Worm (Caenorhabditis elegans): Measurements from ENCODE around the gene fbxb-65.
A peak's percentile ranks its signal among the peaks of the same experiment; 100 is the strongest.

fbxb-65 gene

ce11 chrV:19377014-19377494 is 47.7 kb downstream of the fbxb-65 start, which contains the start of gene nceh-1:
TSS of gene nceh-1 (plus strand) at chrV:19377444.
- TF ChIP-seq unc-62 (GFP tag; optimal IDR thresholded peaks at IDR 0.05): no peak
- TF ChIP-seq elt-2 (tag; optimal IDR thresholded peaks at IDR 0.05): peak; percentile 80
- TF ChIP-seq irx-1 (tag; optimal IDR thresholded peaks at IDR 0.05): no peak
- TF ChIP-seq mep-1 (tag; optimal IDR thresholded peaks at IDR 0.05): no peak
- TF ChIP-seq grh-1 (GFP tag; IDR thresholded peaks at IDR 0.05): no peak
- TF ChIP-seq pag-3 (tag; optimal IDR thresholded peaks at IDR 0.05; ENCODE audit: borderline replicate concordance, insufficient read depth): no peak
- no peak for TF ChIP-seq lin-14 (GFP tag; optimal IDR thresholded peaks at IDR 0.05)
- no peak for TF ChIP-seq lin-39 (tag; optimal IDR thresholded peaks at IDR 0.05)
- TF ChIP-seq elt-3 (tag; optimal IDR thresholded peaks at IDR 0.05): no peak
- no peak for TF ChIP-seq ztf-4 (tag; optimal IDR thresholded peaks at IDR 0.05)
- no peak for TF ChIP-seq vab-15 (tag; optimal IDR thresholded peaks at IDR 0.05)
- TF ChIP-seq sup-37 (GFP tag; optimal IDR thresholded peaks at IDR 0.05): no peak
- no peak for TF ChIP-seq unc-30 (tag; optimal IDR thresholded peaks at IDR 0.05)
- no peak for TF ChIP-seq efl-1 (optimal IDR thresholded peaks at IDR 0.05)
- peak in 1 of 2 experiments; percentile 63 for TF ChIP-seq efl-1 (GFP tag; optimal IDR thresholded peaks at IDR 0.05 in 1 of 2)
- TF ChIP-seq sptf-1 (tag; optimal IDR thresholded peaks at IDR 0.05): no peak
- no peak for TF ChIP-seq dpl-1 (GFP tag; optimal IDR thresholded peaks at IDR 0.05)
- TF ChIP-seq nhr-71 (tag; optimal IDR thresholded peaks at IDR 0.05): no peak
